Fruit fly (Drosophila melanogaster) whole organism, pupa: Measurements from ENCODE around the gene PolA1.

Experiments
- CG10348 ChIP-seq: fragments of 200-800 bp; sonication (Bioruptor generic); IDR thresholded peaks from 2 replicates; pipeline ENCODE4 v1.3.6; 2022; ENCODE audit warnings: missing biosample characterization, missing genetic modification characterization
- CG12605 ChIP-seq: fragments of 200-800 bp; sonication (Bioruptor generic); IDR thresholded peaks from 2 replicates; pipeline ENCODE4 v1.3.6; 2022; ENCODE audit warnings: missing biosample characterization, missing genetic modification characterization
- CG13204 ChIP-seq: fragments of 200-800 bp; sonication (Bioruptor generic); optimal IDR thresholded peaks from 2 replicates; lab custom pipeline; 2018; ENCODE audit warnings: missing biosample characterization, mild to moderate bottlenecking, missing genetic modification characterization, moderate library complexity
- CG14655 ChIP-seq: fragments of 200-800 bp; sonication (Bioruptor generic); optimal IDR thresholded peaks from 3 replicates; lab custom pipeline; 2017; ENCODE audit warnings: mild to moderate bottlenecking, missing biosample characterization, missing genetic modification reagents, missing genetic modification characterization
- CG15710 ChIP-seq: fragments of 200-800 bp; sonication (Bioruptor generic); optimal IDR thresholded peaks from 2 replicates; lab custom pipeline; 2018; ENCODE audit warnings: missing biosample characterization, mild to moderate bottlenecking, missing genetic modification characterization, moderate library complexity
- CG17806 ChIP-seq: fragments of 200-800 bp; sonication (Bioruptor generic); optimal IDR thresholded peaks from 2 replicates; lab custom pipeline; 2018; ENCODE audit warnings: missing biosample characterization, mild to moderate bottlenecking, missing genetic modification characterization, moderate library complexity
- CG32121 ChIP-seq: fragments of 200-800 bp; sonication (Bioruptor generic); IDR thresholded peaks from 2 replicates; pipeline ENCODE4 v1.3.6; 2022; ENCODE audit warnings: missing biosample characterization, missing genetic modification characterization
- CG34367 ChIP-seq: fragments of 200-800 bp; sonication (Bioruptor generic); optimal IDR thresholded peaks from 2 replicates; lab custom pipeline; 2018; ENCODE audit warnings: missing biosample characterization, mild to moderate bottlenecking, missing genetic modification characterization
- CG4496 ChIP-seq: fragments of 200-800 bp; sonication (Bioruptor generic); IDR thresholded peaks from 3 replicates; pipeline ENCODE4 v1.3.6; 2022; ENCODE audit warnings: missing biosample characterization, missing genetic modification characterization
- CG8159 ChIP-seq: fragments of 200-800 bp; sonication (Bioruptor generic); optimal IDR thresholded peaks from 3 replicates; lab custom pipeline; 2018; ENCODE audit warnings: missing biosample characterization, mild to moderate bottlenecking, missing genetic modification characterization, moderate library complexity
- CG8301 ChIP-seq: fragments of 200-800 bp; sonication (Bioruptor generic); optimal IDR thresholded peaks from 2 replicates; lab custom pipeline; 2018; ENCODE audit warnings: missing biosample characterization, mild to moderate bottlenecking, missing genetic modification characterization
- CG9948 ChIP-seq: fragments of 200-800 bp; sonication (Bioruptor generic); optimal IDR thresholded peaks from 2 replicates; lab custom pipeline; 2018; ENCODE audit warnings: missing biosample characterization, mild to moderate bottlenecking, missing genetic modification characterization, moderate library complexity
- D1 ChIP-seq: fragments of 200-800 bp; sonication (Bioruptor generic); optimal IDR thresholded peaks from 2 replicates; lab custom pipeline; 2018; ENCODE audit warnings: missing biosample characterization, mild to moderate bottlenecking, missing genetic modification characterization, moderate library complexity
- EcR ChIP-seq: fragments of 200-800 bp; sonication (Bioruptor generic); optimal IDR thresholded peaks from 3 replicates; lab custom pipeline; 2019; ENCODE audit warnings: missing biosample characterization, missing genetic modification characterization, mild to moderate bottlenecking, moderate library complexity, missing genetic modification reagents
- Ets98B ChIP-seq: fragments of 200-800 bp; sonication (Bioruptor generic); IDR thresholded peaks from 2 replicates; pipeline ENCODE4 v1.3.6; 2022; ENCODE audit warnings: missing biosample characterization, missing genetic modification characterization
- Pif1A ChIP-seq: fragments of 200-800 bp; sonication (Bioruptor generic); optimal IDR thresholded peaks from 3 replicates; lab custom pipeline; 2016; ENCODE audit warnings: missing biosample characterization, missing genetic modification characterization
- Pif1B ChIP-seq: fragments of 200-800 bp; sonication (Bioruptor generic); optimal IDR thresholded peaks from 3 replicates; lab custom pipeline; 2016; ENCODE audit warnings: missing biosample characterization, missing genetic modification characterization
- Snoo ChIP-seq: fragments of 200-800 bp; sonication (Bioruptor generic); optimal IDR thresholded peaks from 3 replicates; lab custom pipeline; 2017; ENCODE audit warnings: missing biosample characterization, mild to moderate bottlenecking, missing genetic modification characterization, inconsistent platforms
- fd96Ca ChIP-seq: fragments of 200-800 bp; sonication (Bioruptor generic); IDR thresholded peaks from 3 replicates; pipeline ENCODE4 v1.3.6; 2022; ENCODE audit warnings: missing biosample characterization, missing genetic modification characterization
- gl ChIP-seq: fragments of 200-800 bp; sonication (Bioruptor generic); optimal IDR thresholded peaks from 2 replicates; lab custom pipeline; 2018; ENCODE audit warnings: missing biosample characterization, mild to moderate bottlenecking, missing genetic modification characterization
- rn ChIP-seq: fragments of 200-800 bp; sonication (Bioruptor generic); IDR thresholded peaks from 2 replicates; pipeline ENCODE4 v1.3.6; 2022; ENCODE audit warnings: missing biosample characterization, missing genetic modification characterization

PolA1 gene

DNA sequence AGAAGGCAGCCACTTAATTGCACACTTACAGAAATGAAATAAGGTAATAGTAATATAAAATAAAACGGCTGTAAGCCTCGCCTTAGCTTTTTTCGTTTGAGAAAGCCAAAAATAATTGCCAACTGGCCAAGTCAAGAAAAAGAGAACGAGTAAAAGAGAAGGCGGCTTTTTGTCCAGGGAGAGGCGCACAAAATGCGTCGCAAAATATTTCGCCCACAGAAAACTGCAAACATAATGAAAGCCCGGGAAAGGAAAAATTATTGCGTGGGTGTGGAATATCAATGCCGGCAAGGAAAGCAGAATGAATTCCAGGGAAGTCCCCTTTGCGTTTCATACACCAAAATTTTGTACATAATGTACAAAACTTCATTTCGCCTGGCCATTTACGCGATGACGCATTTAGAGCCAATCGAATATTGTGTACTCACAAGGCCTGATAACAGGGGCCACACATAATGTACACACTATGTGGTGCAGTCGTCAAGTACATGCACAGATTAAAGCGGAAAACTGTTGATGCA lies 40.5 kb downstream of the PolA1 start:
- TF ChIP-seq gl (tag; lab: Kevin White, UChicago) (no peak), CG10348 (GFP tag; lab: Robert Waterston, UW) (no peak), CG15710 (tag; lab: Kevin White, UChicago) (no peak), CG17806 (tag; lab: Kevin White, UChicago) (no peak), CG34367 (tag; lab: Kevin White, UChicago) (no peak), Snoo (tag; lab: Kevin White, UChicago) (no peak), EcR (GFP tag; lab: Kevin White, UChicago) (no peak), CG9948 (tag; lab: Kevin White, UChicago) (no peak), CG13204 (no peak), CG8159 (tag; lab: Kevin White, UChicago) (no peak), CG12605 (GFP tag; lab: Robert Waterston, UW) (no peak), CG4496 (GFP tag; lab: Robert Waterston, UW) (no peak)

DNA sequence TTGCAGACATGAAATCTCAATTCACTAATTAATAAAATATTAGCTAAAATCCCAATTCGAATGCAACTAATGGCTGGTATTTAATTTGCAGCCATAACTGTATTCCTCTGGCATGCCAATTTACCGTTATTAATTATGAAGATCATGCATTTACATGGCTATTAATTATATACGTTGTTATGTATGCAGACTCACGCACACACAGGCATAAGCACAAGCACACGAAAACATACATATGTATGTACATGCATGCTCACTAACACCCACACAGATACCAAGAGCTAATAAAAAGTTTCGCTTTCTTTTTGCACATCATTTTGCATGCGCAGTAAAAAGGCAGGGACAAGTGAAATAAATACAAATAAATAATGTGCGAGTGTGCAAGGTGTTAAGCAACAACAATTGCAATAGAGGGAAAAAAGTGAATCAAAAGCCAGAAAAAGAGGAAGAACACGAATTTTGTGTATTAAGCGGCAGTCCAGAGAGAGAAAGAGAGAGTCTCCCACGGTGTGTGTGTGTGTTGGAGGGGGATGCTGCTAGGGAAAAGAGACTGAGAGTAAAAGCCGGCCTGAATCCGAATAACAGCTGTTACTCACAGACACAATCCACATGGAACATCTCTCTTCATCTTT lies 41.2 kb downstream of the PolA1 start:
- no peak for TF ChIP-seq CG17806 (tag; lab: Kevin White, UChicago)
- TF ChIP-seq gl (tag; lab: Kevin White, UChicago): peak; percentile 32
- TF ChIP-seq CG14655 (GFP tag; lab: Kevin White, UChicago): peak; percentile 36
- peak; percentile 24 for TF ChIP-seq CG8301 (tag; lab: Kevin White, UChicago)
- TF ChIP-seq CG15710 (tag; lab: Kevin White, UChicago): peak; percentile 25
- no peak for TF ChIP-seq D1 (tag; lab: Kevin White, UChicago)
- no peak for TF ChIP-seq CG32121 (GFP tag; lab: Robert Waterston, UW)
- TF ChIP-seq CG34367 (tag; lab: Kevin White, UChicago): peak; percentile 9
- peak; percentile 43 for TF ChIP-seq EcR (GFP tag; lab: Kevin White, UChicago)

DNA sequence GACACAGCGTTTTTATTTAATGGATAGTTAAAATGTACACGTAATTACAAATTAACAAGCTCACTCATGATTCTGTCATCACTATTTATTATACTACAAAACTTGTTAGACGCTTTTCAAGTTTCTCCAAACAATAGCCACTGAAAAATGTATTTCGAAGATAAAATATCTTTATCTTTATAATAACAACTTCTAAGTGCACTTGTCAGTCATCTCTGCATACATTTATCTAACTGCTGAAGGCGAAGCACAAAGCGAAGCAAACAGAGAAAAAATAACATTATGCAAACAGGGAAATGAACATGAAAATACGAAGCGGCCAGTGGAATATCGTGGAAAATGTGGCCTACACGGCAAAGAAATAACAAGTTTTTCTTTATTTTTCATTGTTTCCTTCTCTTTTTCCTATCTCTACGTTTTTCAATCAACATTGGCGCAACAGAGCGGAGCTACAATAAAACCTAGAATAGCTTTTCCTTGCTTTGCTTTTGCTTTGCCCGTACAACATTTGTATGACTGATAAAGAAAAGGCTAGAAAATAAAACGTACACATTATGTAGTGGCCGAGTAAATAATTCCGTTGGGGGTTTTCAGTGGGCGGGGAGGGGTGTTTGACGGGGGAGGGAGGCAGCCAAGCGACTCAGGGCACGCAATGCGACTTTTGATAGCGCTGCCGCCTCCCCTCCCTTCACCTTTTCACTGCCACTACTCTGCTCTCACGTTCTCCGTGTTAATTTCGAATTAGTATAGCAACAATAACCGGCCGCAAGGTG lies 42.0 kb downstream of the PolA1 start:
- TF ChIP-seq CG17806 (tag; lab: Kevin White, UChicago) (no peak), CG34367 (tag; lab: Kevin White, UChicago) (no peak), Pif1A (no peak), CG10348 (GFP tag; lab: Robert Waterston, UW) (no peak), CG8301 (tag; lab: Kevin White, UChicago) (peak; percentile 11), D1 (tag; lab: Kevin White, UChicago) (no peak), CG9948 (tag; lab: Kevin White, UChicago) (no peak), CG14655 (GFP tag; lab: Kevin White, UChicago) (peak; percentile 61), rn (no peak), CG32121 (GFP tag; lab: Robert Waterston, UW) (peak; percentile 72), CG13204 (no peak), CG12605 (GFP tag; lab: Robert Waterston, UW) (peak; percentile 39; the same call in 1 of the 2 replicates), CG8159 (tag; lab: Kevin White, UChicago) (no peak), EcR (GFP tag; lab: Kevin White, UChicago) (no peak), fd96Ca (GFP tag; lab: Robert Waterston, UW) (peak; percentile 63; the same call in 2 of the 3 replicates), Pif1B (GFP tag; lab: Kevin White, UChicago) (no peak), CG4496 (GFP tag; lab: Robert Waterston, UW) (no peak), gl (tag; lab: Kevin White, UChicago) (no peak), Ets98B (peak; percentile 40; the same call in 1 of the 2 replicates), Snoo (tag; lab: Kevin White, UChicago) (no peak), CG15710 (tag; lab: Kevin White, UChicago) (no peak)

DNA sequence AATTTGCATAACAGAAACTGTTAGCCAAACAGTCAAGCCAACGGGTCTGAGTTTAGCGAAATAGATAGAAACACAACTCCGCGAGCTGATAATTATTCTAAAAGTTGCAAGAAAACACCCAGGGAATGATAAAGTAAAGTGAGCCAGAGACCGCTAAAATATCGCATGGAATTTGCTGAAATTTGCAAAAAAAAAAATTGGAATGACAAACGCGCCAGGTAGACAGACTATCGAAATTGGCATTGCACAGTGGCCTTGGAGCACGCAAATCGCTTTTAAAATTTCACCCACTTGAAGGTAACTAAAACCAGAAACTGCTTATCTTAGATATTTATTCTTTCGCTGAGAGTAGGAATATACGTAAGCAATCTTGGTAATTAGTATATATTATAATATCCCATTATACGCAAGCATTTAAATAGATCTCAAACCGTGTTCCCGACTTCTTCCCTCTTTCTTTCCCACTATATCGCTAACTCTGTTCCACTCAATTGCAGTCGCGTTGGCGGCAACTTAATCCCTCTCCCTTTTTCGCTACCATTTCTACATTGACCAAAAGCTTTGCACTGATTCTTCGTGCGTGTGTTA lies 43.2 kb downstream of the PolA1 start:
- TF ChIP-seq EcR (GFP tag; lab: Kevin White, UChicago): no peak
- TF ChIP-seq CG13204: no peak
- TF ChIP-seq D1 (tag; lab: Kevin White, UChicago): no peak
- TF ChIP-seq CG9948 (tag; lab: Kevin White, UChicago): no peak
- no peak for TF ChIP-seq CG12605 (GFP tag; lab: Robert Waterston, UW)
- TF ChIP-seq Snoo (tag; lab: Kevin White, UChicago): no peak

DNA sequence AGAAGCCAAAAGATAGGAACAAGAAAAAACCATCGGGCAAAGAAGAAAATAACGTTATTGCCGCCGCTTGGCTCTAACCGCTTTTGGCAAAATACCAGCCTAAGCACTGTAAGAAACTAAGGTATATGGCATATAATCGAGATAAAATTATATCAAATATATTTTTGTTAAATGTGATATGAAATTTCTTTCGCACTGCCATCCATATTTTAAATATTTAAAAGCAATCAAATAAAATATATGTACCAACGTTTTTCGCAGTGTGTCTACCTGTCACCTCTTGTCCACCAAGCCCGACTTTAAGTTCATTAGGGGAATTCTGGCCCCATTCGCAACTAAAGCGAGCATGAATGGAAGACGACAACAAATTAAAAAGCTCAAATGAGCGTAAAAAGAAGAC lies 43.8 kb downstream of the PolA1 start:
- TF ChIP-seq CG32121 (GFP tag; lab: Robert Waterston, UW): peak; percentile 78
- peak; percentile 53; the same call in 1 of the 2 replicates for TF ChIP-seq rn
- TF ChIP-seq CG8301 (tag; lab: Kevin White, UChicago): peak; percentile 82
- TF ChIP-seq CG34367 (tag; lab: Kevin White, UChicago): peak; percentile 51
- TF ChIP-seq CG12605 (GFP tag; lab: Robert Waterston, UW): peak; percentile 77
- TF ChIP-seq CG9948 (tag; lab: Kevin White, UChicago): peak; percentile 66
- peak; percentile 70 for TF ChIP-seq CG17806 (tag; lab: Kevin White, UChicago)
- TF ChIP-seq CG13204: no peak
- TF ChIP-seq EcR (GFP tag; lab: Kevin White, UChicago): no peak
- no peak for TF ChIP-seq gl (tag; lab: Kevin White, UChicago)
- peak; percentile 73 for TF ChIP-seq Pif1A
- TF ChIP-seq Snoo (tag; lab: Kevin White, UChicago): peak; percentile 61
- peak; percentile 60 for TF ChIP-seq CG8159 (tag; lab: Kevin White, UChicago)
- peak; percentile 45 for TF ChIP-seq D1 (tag; lab: Kevin White, UChicago)
- 0 out of 2 replicates have a peak, but pooled peaks have one; percentile 36 for TF ChIP-seq CG10348 (GFP tag; lab: Robert Waterston, UW)
- TF ChIP-seq Ets98B: peak; percentile 75
- peak; percentile 79 for TF ChIP-seq CG4496 (GFP tag; lab: Robert Waterston, UW)
- peak; percentile 46 for TF ChIP-seq Pif1B (GFP tag; lab: Kevin White, UChicago)
- TF ChIP-seq fd96Ca (GFP tag; lab: Robert Waterston, UW): peak; percentile 69; the same call in 2 of the 3 replicates
- TF ChIP-seq CG15710 (tag; lab: Kevin White, UChicago): peak; percentile 42
- TF ChIP-seq CG14655 (GFP tag; lab: Kevin White, UChicago): peak; percentile 86
